Worm (Caenorhabditis elegans) whole organism, L1 larva: ENCODE results near the gene sma-2.

Source experiments
- ceh-82 ChIP-seq, 3 experiments: fragments of 150-350 bp in 1 of 3; sonication (generic microtip) in 2 of 3; optimal IDR thresholded peaks; 2 replicates each; lab custom pipeline; 2014 to 2017; ENCODE audit warnings: missing biosample characterization in 3 of 3, missing genetic modification characterization in 3 of 3
- ces-1 ChIP-seq: fragments of 150-350 bp; optimal IDR thresholded peaks from 2 replicates; lab custom pipeline; 2014; ENCODE audit warnings: missing biosample characterization, missing genetic modification reagents, missing genetic modification characterization
- elt-3 ChIP-seq, 6 experiments: fragments of 150-350 bp in 1 of 6; sonication (generic microtip); optimal IDR thresholded peaks; 2 replicates each; lab custom pipeline; 2017 to 2018; ENCODE audit warnings: missing biosample characterization in 6 of 6, missing genetic modification characterization in 6 of 6, inconsistent platforms in 1 of 6
- fos-1 ChIP-seq: fragments of 150-350 bp; optimal IDR thresholded peaks from 2 replicates; lab custom pipeline; 2014; ENCODE audit warnings: missing biosample characterization, missing genetic modification characterization
- mef-2 ChIP-seq: fragments of 150-350 bp; optimal IDR thresholded peaks from 2 replicates; lab custom pipeline; 2014; ENCODE audit warnings: missing biosample characterization, missing genetic modification characterization
- nhr-28 ChIP-seq: fragments of 150-350 bp; optimal IDR thresholded peaks from 2 replicates; lab custom pipeline; 2014; ENCODE audit warnings: missing biosample characterization, missing genetic modification characterization
- nhr-90 ChIP-seq: sonication (generic microtip); optimal IDR thresholded peaks from 2 replicates; lab custom pipeline; 2016; ENCODE audit warnings: mild to moderate bottlenecking, missing genetic modification characterization, missing compliant biosample characterization; ENCODE audit not compliant: poor library complexity
- unc-86 ChIP-seq: sonication (generic microtip); optimal IDR thresholded peaks from 2 replicates; lab custom pipeline; 2016; ENCODE audit warnings: missing genetic modification characterization, missing compliant biosample characterization

ce11 chrIII:8750606-8751005 lies 1.1 kb downstream of the sma-2 start, which contains the start of gene ugtp-1:
- no peak for TF ChIP-seq mef-2
- no peak for TF ChIP-seq nhr-90
- TF ChIP-seq fos-1: no peak
- no peak for TF ChIP-seq unc-86 (tag; lab: Kevin White, UChicago)
- no peak for TF ChIP-seq elt-3 (tag; optimal IDR thresholded peaks at IDR 0.05; lab: Kevin White, UChicago)
- no peak for TF ChIP-seq ceh-82 (tag; optimal IDR thresholded peaks at IDR 0.05; lab: Kevin White, UChicago)
- no peak for TF ChIP-seq nhr-28 (tag; lab: Kevin White, UChicago)
- TF ChIP-seq ces-1 (GFP tag; lab: Kevin White, UChicago): no peak
